Worm (Caenorhabditis elegans) whole organism, young adult: ENCODE data around the gene F02H6.3.

ENCODE experiments used
- aptf-3 ChIP-seq: fragments of 200-800 bp; sonication (Bioruptor generic); IDR thresholded peaks from 2 replicates; pipeline ENCODE4 v1.3.6; 2022; ENCODE audit warnings: missing genetic modification characterization, missing compliant biosample characterization
- let-607 ChIP-seq, 2 experiments: fragments of 200-800 bp in 1 of 2; sonication (Bioruptor generic) in 1 of 2; sonication (generic microtip) in 1 of 2; optimal IDR thresholded peaks; 2 replicates each; lab custom pipeline; 2016 to 2018; ENCODE audit warnings: mild to moderate bottlenecking in 2 of 2, missing compliant biosample characterization in 2 of 2, missing genetic modification characterization in 2 of 2, moderate library complexity in 2 of 2, missing genotype in 1 of 2
- mel-28 ChIP-seq: sonication (generic microtip); optimal IDR thresholded peaks from 2 replicates; lab custom pipeline; 2016; ENCODE audit warnings: borderline replicate concordance, mild to moderate bottlenecking, missing genetic modification characterization, missing compliant biosample characterization
- pha-4 ChIP-seq: fragments of 150-350 bp; sonication (generic microtip); optimal IDR thresholded peaks from 2 replicates; lab custom pipeline; 2014; ENCODE audit warnings: missing biosample characterization, missing genetic modification reagents, missing genetic modification characterization

ce11 chrIV:14203162-14203561 is at the start of gene F02H6.3:
- TF ChIP-seq aptf-3 (GFP tag; lab: Robert Waterston, UW) (no peak), let-607 (tag; optimal IDR thresholded peaks at IDR 0.05; lab: Kevin White, UChicago) (no peak), pha-4 (no peak), mel-28 (tag; lab: Kevin White, UChicago) (no peak)
